Fruit fly (Drosophila melanogaster): Measurements from ENCODE around the gene Usp7.

The Usp7 gene

DNA sequence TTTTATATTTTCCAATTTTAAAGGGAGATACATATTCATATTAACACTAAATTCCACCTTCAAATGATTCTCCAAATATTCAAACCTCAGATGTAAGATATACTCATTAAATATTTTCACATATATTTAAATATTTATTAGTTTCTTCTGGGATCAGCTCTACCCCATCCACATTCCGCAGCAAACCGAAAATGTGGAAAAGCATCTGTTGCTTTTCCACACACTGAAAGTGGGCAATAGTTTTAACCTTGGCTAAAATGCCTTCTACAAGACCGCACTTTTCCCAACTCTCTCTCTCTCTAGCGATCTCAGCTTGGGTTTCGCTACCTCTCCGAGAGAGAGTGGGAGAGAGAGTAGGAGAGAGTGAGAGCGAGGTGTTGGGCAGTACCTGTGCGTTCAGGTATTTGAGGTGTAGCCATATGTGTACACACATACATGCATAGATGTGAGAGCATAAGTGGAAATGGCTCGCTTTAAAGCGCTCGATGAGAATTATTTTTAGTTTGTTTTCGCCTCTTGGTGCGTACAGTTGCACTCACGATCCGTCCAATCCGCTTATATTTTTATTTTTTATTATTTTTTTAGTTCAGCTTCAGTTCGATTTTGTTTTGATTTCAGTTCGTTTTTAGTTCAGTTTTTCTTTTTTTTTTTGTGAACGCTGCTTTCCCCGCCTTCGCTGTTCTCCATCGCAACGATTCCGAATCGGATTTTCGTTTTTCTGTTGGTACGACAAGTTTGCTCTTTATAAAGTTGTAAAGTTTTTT, 22.0 kb downstream of the Usp7 start, which contains the start of gene CG1806 (continued):
- TF ChIP-seq sv (GFP tag; optimal IDR thresholded peaks at IDR 0.05) (no peak), pan (optimal IDR thresholded peaks at IDR 0.05) (no peak), dsf (GFP tag; optimal IDR thresholded peaks at IDR 0.05; ENCODE audit: borderline replicate concordance) (no peak), OdsH (GFP tag; optimal IDR thresholded peaks at IDR 0.05) (no peak)

- peak in 1 of 2 experiments; percentile 54 for TF ChIP-seq foxo (GFP tag; optimal IDR thresholded peaks at IDR 0.05)
- no peak for TF ChIP-seq CG32264 (GFP tag; optimal IDR thresholded peaks at IDR 0.05)
- TF ChIP-seq OdsH (GFP tag; optimal IDR thresholded peaks at IDR 0.05): peak; percentile 38
- TF ChIP-seq lola (GFP tag; optimal IDR thresholded peaks at IDR 0.05): no peak
- TF ChIP-seq psq (GFP tag; optimal IDR thresholded peaks at IDR 0.05): peak; percentile 54
- TF ChIP-seq Dif (GFP tag; optimal IDR thresholded peaks at IDR 0.05; ENCODE audit: partially characterized antibody): no peak
- peak; percentile 47 for TF ChIP-seq HLH106 (tag; optimal IDR thresholded peaks at IDR 0.05)
- TF ChIP-seq Sp1 (GFP tag; optimal IDR thresholded peaks at IDR 0.05): peak; percentile 62
- TF ChIP-seq Dfd (GFP tag; optimal IDR thresholded peaks at IDR 0.05): no peak
- TF ChIP-seq fru (GFP tag; optimal IDR thresholded peaks at IDR 0.05): peak; percentile 7
- peak; percentile 72 for TF ChIP-seq dmrt93B (GFP tag; optimal IDR thresholded peaks at IDR 0.05)
- no peak for TF ChIP-seq sage (GFP tag; optimal IDR thresholded peaks at IDR 0.05)
These were observed 24.4 kb downstream of the Usp7 start for dm6 chrX:12004395-12004768.

dm6 chrX:12003437-12004394, 25.1 kb downstream of the Usp7 start, which contains the start of gene fw:
Gene fw (minus strand): TSS chrX:12003914.
- TF ChIP-seq foxo (GFP tag; optimal IDR thresholded peaks at IDR 0.05): peak; percentile 26 to 79
- TF ChIP-seq Hnf4 (GFP tag; optimal IDR thresholded peaks at IDR 0.05): peak; percentile 72
- peak; percentile 49 for TF ChIP-seq CG32264 (GFP tag; optimal IDR thresholded peaks at IDR 0.05)
- TF ChIP-seq Jra (GFP tag; optimal IDR thresholded peaks at IDR 0.05): no peak
- peak; percentile 6 for TF ChIP-seq CrebA (GFP tag; optimal IDR thresholded peaks at IDR 0.05; ENCODE audit: borderline replicate concordance)
- no peak for TF ChIP-seq Rel (GFP tag; optimal IDR thresholded peaks at IDR 0.05)
- peak; percentile 25 for TF ChIP-seq Rel (tag; optimal IDR thresholded peaks at IDR 0.05)
- TF ChIP-seq brk (GFP tag; optimal IDR thresholded peaks at IDR 0.05): peak; percentile 30
- peak; percentile 90 for TF ChIP-seq ey (GFP tag; optimal IDR thresholded peaks at IDR 0.05)
- TF ChIP-seq N (GFP tag; optimal IDR thresholded peaks at IDR 0.05): no peak
- peak; percentile 81 for TF ChIP-seq rgr (GFP tag; optimal IDR thresholded peaks at IDR 0.05)
- peak; percentile 62 for TF ChIP-seq psq (GFP tag; optimal IDR thresholded peaks at IDR 0.05)
- TF ChIP-seq Abd-B (GFP tag; optimal IDR thresholded peaks at IDR 0.05): no peak
- peak; percentile 69 for TF ChIP-seq OdsH (GFP tag; optimal IDR thresholded peaks at IDR 0.05)
- no peak for TF ChIP-seq dl (GFP tag; optimal IDR thresholded peaks at IDR 0.05; ENCODE audit: insufficient read depth in 1 of 2, partially characterized antibody in 2 of 2)
- TF ChIP-seq Dif (GFP tag; optimal IDR thresholded peaks at IDR 0.05; ENCODE audit: partially characterized antibody): no peak
- TF ChIP-seq br (GFP tag; optimal IDR thresholded peaks at IDR 0.05): peak; percentile 87
- TF ChIP-seq CG9705 (GFP tag; optimal IDR thresholded peaks at IDR 0.05): peak; percentile 4
- no peak for TF ChIP-seq dmrt93B (GFP tag; optimal IDR thresholded peaks at IDR 0.05)
- TF ChIP-seq Sp1 (GFP tag; optimal IDR thresholded peaks at IDR 0.05): peak; percentile 70
- TF ChIP-seq lola (GFP tag; optimal IDR thresholded peaks at IDR 0.05): no peak
- no peak for TF ChIP-seq Dfd (GFP tag; optimal IDR thresholded peaks at IDR 0.05)
- TF ChIP-seq h (GFP tag; optimal IDR thresholded peaks at IDR 0.05): peak; percentile 88
- no peak for TF ChIP-seq Hr83 (GFP tag; optimal IDR thresholded peaks at IDR 0.05; ENCODE audit: poor library complexity, severe bottlenecking)
- no peak for TF ChIP-seq Myc (optimal IDR thresholded peaks at IDR 0.05)
- TF ChIP-seq HLH106 (tag; optimal IDR thresholded peaks at IDR 0.05): peak; percentile 80
- no peak for TF ChIP-seq usp (GFP tag; optimal IDR thresholded peaks at IDR 0.05)
- peak; percentile 86 for TF ChIP-seq fru (GFP tag; optimal IDR thresholded peaks at IDR 0.05)
- peak; percentile 69 for TF ChIP-seq Vsx2 (GFP tag; optimal IDR thresholded peaks at IDR 0.05; ENCODE audit: partially characterized antibody)
- peak; percentile 83 for TF ChIP-seq woc (GFP tag; optimal IDR thresholded peaks at IDR 0.05)
- peak; percentile 3 for TF ChIP-seq sv (GFP tag; optimal IDR thresholded peaks at IDR 0.05)
- no peak for TF ChIP-seq tai (GFP tag; optimal IDR thresholded peaks at IDR 0.05)
